Worm (Caenorhabditis elegans) whole organism, L2 larva: Measurements from ENCODE around the gene vha-1.

ENCODE experiments used
- C34F6.9 ChIP-seq: fragments of 150-350 bp; optimal IDR thresholded peaks from 2 replicates; lab custom pipeline; 2014; ENCODE audit warnings: missing biosample characterization, missing genetic modification characterization
- F13H6.1 ChIP-seq: sonication (generic microtip); optimal IDR thresholded peaks from 2 replicates; lab custom pipeline; 2016; ENCODE audit warnings: missing genetic modification characterization, missing compliant biosample characterization
- Y55F3AM.14 ChIP-seq: fragments of 200-800 bp; sonication (Bioruptor generic); optimal IDR thresholded peaks from 2 replicates; lab custom pipeline; 2018; ENCODE audit warnings: mild to moderate bottlenecking, missing genetic modification characterization, missing compliant biosample characterization
- alr-1 ChIP-seq: fragments of 150-350 bp; optimal IDR thresholded peaks from 2 replicates; lab custom pipeline; 2014; ENCODE audit warnings: missing biosample characterization, missing genetic modification characterization
- ama-1 ChIP-seq: fragments of 150-350 bp; optimal IDR thresholded peaks from 2 replicates; lab custom pipeline; 2018; ENCODE audit warnings: inconsistent platforms
- ceh-16 ChIP-seq: fragments of 150-350 bp; optimal IDR thresholded peaks from 2 replicates; lab custom pipeline; 2014; ENCODE audit warnings: missing biosample characterization, missing genetic modification characterization
- ceh-82 ChIP-seq: fragments of 150-350 bp; optimal IDR thresholded peaks from 2 replicates; lab custom pipeline; 2014; ENCODE audit warnings: missing biosample characterization, missing genetic modification characterization
- crh-2 ChIP-seq: sonication (generic microtip); optimal IDR thresholded peaks from 2 replicates; lab custom pipeline; 2017; ENCODE audit warnings: missing biosample characterization, missing genetic modification characterization
- egl-27 ChIP-seq: sonication (generic microtip); optimal IDR thresholded peaks from 3 replicates; lab custom pipeline; 2017; ENCODE audit warnings: missing biosample characterization, missing genetic modification reagents, missing genetic modification characterization
- elt-1 ChIP-seq: fragments of 150-350 bp; optimal IDR thresholded peaks from 2 replicates; lab custom pipeline; 2014; ENCODE audit warnings: missing biosample characterization, missing genetic modification characterization
- elt-3 ChIP-seq: sonication (generic microtip); optimal IDR thresholded peaks from 2 replicates; lab custom pipeline; 2017; ENCODE audit warnings: missing biosample characterization, missing genetic modification characterization
- fos-1 ChIP-seq: fragments of 150-350 bp; optimal IDR thresholded peaks from 2 replicates; lab custom pipeline; 2014; ENCODE audit warnings: missing biosample characterization, missing genetic modification characterization
- gmeb-1 ChIP-seq: fragments of 150-350 bp; optimal IDR thresholded peaks from 2 replicates; lab custom pipeline; 2014; ENCODE audit warnings: missing biosample characterization, missing genetic modification characterization
- lin-13 ChIP-seq: fragments of 150-350 bp; optimal IDR thresholded peaks from 2 replicates; lab custom pipeline; 2014; ENCODE audit warnings: missing biosample characterization, missing genetic modification reagents, missing genetic modification characterization
- lsy-2 ChIP-seq, 2 experiments: fragments of 150-350 bp in 1 of 2; sonication (generic microtip) in 1 of 2; optimal IDR thresholded peaks; 2 replicates each; lab custom pipeline; 2014 to 2017; ENCODE audit warnings: missing biosample characterization in 2 of 2, missing genetic modification characterization in 2 of 2
- mbf-1 ChIP-seq: sonication (generic microtip); optimal IDR thresholded peaks from 2 replicates; lab custom pipeline; 2017; ENCODE audit warnings: missing biosample characterization, missing genetic modification characterization
- mdl-1 ChIP-seq, 2 experiments: fragments of 150-350 bp in 1 of 2; sonication (generic microtip) in 1 of 2; optimal IDR thresholded peaks; 2 replicates each; lab custom pipeline; 2017; ENCODE audit warnings: missing biosample characterization in 2 of 2, missing genetic modification characterization in 2 of 2
- nhr-11 ChIP-seq: fragments of 150-350 bp; optimal IDR thresholded peaks from 2 replicates; lab custom pipeline; 2014; ENCODE audit warnings: missing biosample characterization, missing genetic modification characterization
- nhr-12 ChIP-seq: fragments of 150-350 bp; optimal IDR thresholded peaks from 2 replicates; lab custom pipeline; 2014; ENCODE audit warnings: missing biosample characterization, missing genetic modification characterization
- nhr-129 ChIP-seq: fragments of 150-350 bp; optimal IDR thresholded peaks from 2 replicates; lab custom pipeline; 2014; ENCODE audit warnings: missing biosample characterization, missing genetic modification characterization
- nhr-21 ChIP-seq: fragments of 150-350 bp; optimal IDR thresholded peaks from 2 replicates; lab custom pipeline; 2014; ENCODE audit warnings: missing biosample characterization, missing genetic modification characterization
- nhr-25 ChIP-seq: fragments of 150-350 bp; sonication (generic microtip); optimal IDR thresholded peaks from 3 replicates; lab custom pipeline; 2014; ENCODE audit warnings: missing biosample characterization, missing genetic modification characterization
- peb-1 ChIP-seq: fragments of 150-350 bp; optimal IDR thresholded peaks from 2 replicates; lab custom pipeline; 2014; ENCODE audit warnings: missing biosample characterization, missing genetic modification characterization
- sma-3 ChIP-seq: sonication (generic microtip); optimal IDR thresholded peaks from 2 replicates; lab custom pipeline; 2016; ENCODE audit warnings: missing genetic modification reagents, missing genetic modification characterization, missing compliant biosample characterization
- sma-9 ChIP-seq, 2 experiments: fragments of 150-350 bp in 1 of 2; sonication (generic microtip) in 1 of 2; optimal IDR thresholded peaks; 2 replicates each; lab custom pipeline; 2014 to 2016; ENCODE audit warnings: missing genetic modification characterization in 2 of 2, mild to moderate bottlenecking in 1 of 2, missing biosample characterization in 1 of 2, missing compliant biosample characterization in 1 of 2, missing genetic modification reagents in 1 of 2, moderate library complexity in 1 of 2
- unc-39 ChIP-seq: fragments of 150-350 bp; optimal IDR thresholded peaks from 2 replicates; lab custom pipeline; 2014; ENCODE audit warnings: missing biosample characterization, missing genetic modification characterization
- unc-55 ChIP-seq: fragments of 150-350 bp; sonication (generic microtip); optimal IDR thresholded peaks from 3 replicates; lab custom pipeline; 2014; ENCODE audit warnings: missing biosample characterization, missing genetic modification reagents, missing genetic modification characterization
- unc-62 ChIP-seq: fragments of 150-350 bp; optimal IDR thresholded peaks from 2 replicates; lab custom pipeline; 2014; ENCODE audit warnings: missing biosample characterization, missing genetic modification reagents, missing genetic modification characterization
- ztf-4 ChIP-seq: fragments of 150-350 bp; optimal IDR thresholded peaks from 2 replicates; lab custom pipeline; 2014; ENCODE audit warnings: missing biosample characterization, missing genetic modification characterization

Gene vha-1

ce11 chrIII:9827163-9827951, 46.3 kb downstream of the vha-1 start, which contains the start of the genes ZK632.10 and ZK632.11:
TSS of gene ZK632.10 (minus strand) at chrIII:9827722.
TSS of gene ZK632.11 (plus strand) at chrIII:9827915.
- peak; percentile 44 for TF ChIP-seq nhr-129 (tag; lab: Kevin White, UChicago)
- no peak for TF ChIP-seq alr-1 (tag; lab: Kevin White, UChicago)
- TF ChIP-seq F13H6.1 (tag; lab: Kevin White, UChicago) = no peak
- TF ChIP-seq nhr-11 (tag; lab: Kevin White, UChicago) = no peak
- TF ChIP-seq sma-3 (GFP tag; lab: Kevin White, UChicago) = peak; percentile 36
- TF ChIP-seq gmeb-1 (tag; lab: Kevin White, UChicago) = peak; percentile 25
- no peak for TF ChIP-seq Y55F3AM.14 (GFP tag; lab: Kevin White, UChicago)
- TF ChIP-seq crh-2 (tag; lab: Kevin White, UChicago) = peak; percentile 30
- no peak for TF ChIP-seq elt-3 (tag; lab: Kevin White, UChicago)
- TF ChIP-seq mbf-1 = no peak
- TF ChIP-seq nhr-12 = no peak
- TF ChIP-seq C34F6.9 (tag; lab: Kevin White, UChicago) = peak; percentile 81
- TF ChIP-seq peb-1 (tag; lab: Kevin White, UChicago) = no peak
- peak; percentile 16 for TF ChIP-seq ztf-4 (tag; lab: Kevin White, UChicago)
- TF ChIP-seq nhr-21 (tag; lab: Kevin White, UChicago) = no peak
- peak; percentile 61 for TF ChIP-seq lin-13
- TF ChIP-seq unc-55 (GFP tag; lab: Kevin White, UChicago) = peak; percentile 93
- TF ChIP-seq unc-39 = no peak
- no peak for TF ChIP-seq unc-62 (GFP tag; lab: Kevin White, UChicago)
- TF ChIP-seq fos-1 (tag; lab: Kevin White, UChicago) = peak; percentile 33
- peak; percentile 7 for TF ChIP-seq egl-27 (tag; lab: Kevin White, UChicago)
- peak; percentile 86 to 99 for TF ChIP-seq lsy-2 (tag; optimal IDR thresholded peaks at IDR 0.05; lab: Kevin White, UChicago)
- peak; percentile 9 for TF ChIP-seq nhr-25 (tag; lab: Kevin White, UChicago)
- TF ChIP-seq elt-1 = no peak
- TF ChIP-seq, all 48 proteins: peak for 12

ce11 chrIII:9830502-9830901, 49.4 kb downstream of the vha-1 start, which contains the start of gene ZK632.12:
TSS of gene ZK632.12 (plus strand) at chrIII:9830802.
- TF ChIP-seq mbf-1 = no peak
- TF ChIP-seq mdl-1 (tag; optimal IDR thresholded peaks at IDR 0.05; lab: Kevin White, UChicago) = no peak
- TF ChIP-seq lsy-2 (tag; optimal IDR thresholded peaks at IDR 0.05; lab: Kevin White, UChicago) = no peak
- TF ChIP-seq ztf-4 (tag; lab: Kevin White, UChicago) = no peak
- no peak for TF ChIP-seq unc-39
- no peak for TF ChIP-seq elt-1
- TF ChIP-seq lin-13 = no peak
- no peak for TF ChIP-seq Y55F3AM.14 (GFP tag; lab: Kevin White, UChicago)
- TF ChIP-seq sma-3 (GFP tag; lab: Kevin White, UChicago) = no peak
- no peak for TF ChIP-seq sma-9 (GFP tag; optimal IDR thresholded peaks at IDR 0.05; lab: Kevin White, UChicago)
- TF ChIP-seq sma-9 (tag; optimal IDR thresholded peaks at IDR 0.05; lab: Kevin White, UChicago) = no peak
- TF ChIP-seq nhr-12 = no peak
- TF ChIP-seq ceh-82 (tag; lab: Kevin White, UChicago) = no peak
- no peak for TF ChIP-seq elt-3 (tag; lab: Kevin White, UChicago)
- no peak for TF ChIP-seq ceh-16
- no peak for TF ChIP-seq ama-1 (lab: Kevin White, UChicago)
